Fruit fly (Drosophila melanogaster) whole organism, embryonic: Measurements from ENCODE around the gene bark.
A peak's percentile ranks its signal among the peaks of the same experiment; 100 is the strongest.

Source experiments
- Atf-2 ChIP-seq: fragments of 200-800 bp; sonication (Bioruptor generic); optimal IDR thresholded peaks from 2 replicates; lab custom pipeline; 2016; ENCODE audit warnings: missing biosample characterization, missing genetic modification characterization
- Awh ChIP-seq: fragments of 200-800 bp; sonication (Bioruptor generic); IDR thresholded peaks from 2 replicates; pipeline ENCODE4, ENCODE4 v1.3.6; 2022; ENCODE audit warnings: missing biosample characterization, missing genetic modification characterization
- CG1024 ChIP-seq: fragments of 200-800 bp; sonication (Bioruptor generic); IDR thresholded peaks from 2 replicates; pipeline ENCODE4 v1.3.6; 2022; ENCODE audit warnings: missing biosample characterization, missing genetic modification characterization
- CG10979 ChIP-seq: fragments of 200-800 bp; sonication (Bioruptor generic); optimal IDR thresholded peaks from 2 replicates; lab custom pipeline; 2018; ENCODE audit warnings: missing biosample characterization, mild to moderate bottlenecking, missing genetic modification characterization, moderate library complexity
- CG12299 ChIP-seq: fragments of 200-800 bp; sonication (Bioruptor generic); optimal IDR thresholded peaks from 2 replicates; lab custom pipeline; 2018; ENCODE audit warnings: missing biosample characterization, mild to moderate bottlenecking, missing genetic modification characterization
- CG12659 ChIP-seq: fragments of 200-800 bp; sonication (Bioruptor generic); optimal IDR thresholded peaks from 3 replicates; lab custom pipeline; 2017; ENCODE audit warnings: mild to moderate bottlenecking, missing biosample characterization, missing genetic modification reagents, missing genetic modification characterization
- CG14710 ChIP-seq: fragments of 200-800 bp; sonication (Bioruptor generic); optimal IDR thresholded peaks from 3 replicates; lab custom pipeline; 2019; ENCODE audit warnings: missing biosample characterization, mild to moderate bottlenecking, missing genetic modification characterization, moderate library complexity
- CG1529 ChIP-seq: fragments of 200-800 bp; sonication (Bioruptor generic); optimal IDR thresholded peaks from 3 replicates; lab custom pipeline; 2018; ENCODE audit warnings: missing biosample characterization, missing genetic modification characterization
- CG15514 ChIP-seq: fragments of 200-800 bp; sonication (Bioruptor generic); optimal IDR thresholded peaks from 3 replicates; lab custom pipeline; 2017; ENCODE audit warnings: missing biosample characterization, missing genetic modification characterization, mild to moderate bottlenecking, moderate library complexity, missing genetic modification reagents
- CG15601 ChIP-seq: fragments of 200-800 bp; sonication (Bioruptor generic); optimal IDR thresholded peaks from 3 replicates; lab custom pipeline; 2019; ENCODE audit warnings: missing biosample characterization, mild to moderate bottlenecking, missing genetic modification characterization, moderate library complexity
- CG1602 ChIP-seq: fragments of 200-800 bp; sonication (Bioruptor generic); optimal IDR thresholded peaks from 3 replicates; lab custom pipeline; 2016; ENCODE audit warnings: missing biosample characterization, missing genetic modification characterization
- CG1603 ChIP-seq: fragments of 200-800 bp; sonication (Bioruptor generic); optimal IDR thresholded peaks from 2 replicates; lab custom pipeline; 2019; ENCODE audit warnings: missing biosample characterization, mild to moderate bottlenecking, missing genetic modification characterization, moderate library complexity
- CG16863 ChIP-seq: fragments of 200-800 bp; sonication (Bioruptor generic); optimal IDR thresholded peaks from 3 replicates; lab custom pipeline; 2016; ENCODE audit warnings: missing biosample characterization, missing genetic modification characterization
- CG17361 ChIP-seq: fragments of 200-800 bp; sonication (Bioruptor generic); IDR thresholded peaks from 3 replicates; pipeline ENCODE4 v1.3.6; 2022; ENCODE audit warnings: missing biosample characterization, missing genetic modification characterization
- CG17385 ChIP-seq: fragments of 200-800 bp; sonication (Bioruptor generic); optimal IDR thresholded peaks from 3 replicates; lab custom pipeline; 2018; ENCODE audit warnings: missing biosample characterization, mild to moderate bottlenecking, missing genetic modification characterization
- CG31441 ChIP-seq: fragments of 200-800 bp; sonication (Bioruptor generic); IDR thresholded peaks from 2 replicates; pipeline ENCODE4 v1.3.6; 2022; ENCODE audit warnings: missing biosample characterization, missing genetic modification characterization
- CG33557 ChIP-seq: fragments of 200-800 bp; sonication (Bioruptor generic); optimal IDR thresholded peaks from 2 replicates; lab custom pipeline; 2019; ENCODE audit warnings: missing biosample characterization, mild to moderate bottlenecking, missing genetic modification characterization, moderate library complexity
- CG3995 ChIP-seq: fragments of 200-800 bp; sonication (Bioruptor generic); optimal IDR thresholded peaks from 3 replicates; lab custom pipeline; 2016; ENCODE audit warnings: missing biosample characterization, missing genetic modification characterization
- CG6254 ChIP-seq: fragments of 200-800 bp; sonication (Bioruptor generic); optimal IDR thresholded peaks from 3 replicates; lab custom pipeline; 2017; ENCODE audit warnings: mild to moderate bottlenecking, missing biosample characterization, missing genetic modification reagents, missing genetic modification characterization
- CG8388 ChIP-seq: fragments of 200-800 bp; sonication (Bioruptor generic); optimal IDR thresholded peaks from 2 replicates; lab custom pipeline; 2019; ENCODE audit warnings: missing biosample characterization, mild to moderate bottlenecking, missing genetic modification characterization, moderate library complexity
- CG8765 ChIP-seq: fragments of 200-800 bp; sonication (Bioruptor generic); IDR thresholded peaks from 2 replicates; pipeline ENCODE4 v1.3.6; 2022; ENCODE audit warnings: missing biosample characterization, missing genetic modification characterization
- CG9817 ChIP-seq: fragments of 200-800 bp; sonication (Bioruptor generic); optimal IDR thresholded peaks from 2 replicates; lab custom pipeline; 2018; ENCODE audit warnings: missing biosample characterization, mild to moderate bottlenecking, missing genetic modification characterization, moderate library complexity
- Dp ChIP-seq: fragments of 200-800 bp; sonication (Bioruptor generic); optimal IDR thresholded peaks from 2 replicates; lab custom pipeline; 2018; ENCODE audit warnings: missing biosample characterization, mild to moderate bottlenecking, missing genetic modification characterization, moderate library complexity
- HLH54F ChIP-seq: fragments of 200-800 bp; sonication (Bioruptor generic); optimal IDR thresholded peaks from 3 replicates; lab custom pipeline; 2016; ENCODE audit warnings: missing biosample characterization, missing genetic modification characterization
- Mes4 ChIP-seq: fragments of 200-800 bp; sonication (Bioruptor generic); optimal IDR thresholded peaks from 2 replicates; lab custom pipeline; 2016; ENCODE audit warnings: missing biosample characterization, missing genetic modification characterization
- NC2β ChIP-seq: fragments of 200-800 bp; sonication (Bioruptor generic); optimal IDR thresholded peaks from 2 replicates; lab custom pipeline; 2016; ENCODE audit warnings: missing biosample characterization, missing genetic modification characterization
- Oli ChIP-seq: fragments of 200-800 bp; sonication (Bioruptor generic); optimal IDR thresholded peaks from 2 replicates; lab custom pipeline; 2018; ENCODE audit warnings: missing biosample characterization, mild to moderate bottlenecking, missing genetic modification characterization, moderate library complexity
- Ravus ChIP-seq: fragments of 200-800 bp; sonication (Bioruptor generic); IDR thresholded peaks from 2 replicates; pipeline ENCODE4 v1.3.6; 2022; ENCODE audit warnings: missing biosample characterization, missing genetic modification characterization
- Rx ChIP-seq: fragments of 200-800 bp; sonication (Bioruptor generic); IDR thresholded peaks from 2 replicates; pipeline ENCODE4 v1.3.6; 2022; ENCODE audit warnings: missing biosample characterization, missing genetic modification characterization
- Sox102F ChIP-seq: fragments of 200-800 bp; sonication (Bioruptor generic); optimal IDR thresholded peaks from 2 replicates; lab custom pipeline; 2018; ENCODE audit warnings: missing biosample characterization, mild to moderate bottlenecking, missing genetic modification characterization, moderate library complexity
- Spps ChIP-seq: fragments of 200-800 bp; sonication (Bioruptor generic); optimal IDR thresholded peaks from 2 replicates; lab custom pipeline; 2018; ENCODE audit warnings: missing biosample characterization, mild to moderate bottlenecking, missing genetic modification characterization
- Stat92E ChIP-seq, 3 experiments: fragments of >200 bp in 2 of 3; fragments of 200-800 bp in 1 of 3; sonication (Bioruptor generic) in 1 of 3; optimal IDR thresholded peaks; 2 replicates each; lab custom pipeline; 2017 to 2019; ENCODE audit warnings: missing biosample characterization in 3 of 3, missing genetic modification characterization in 3 of 3, mild to moderate bottlenecking in 1 of 3, moderate library complexity in 1 of 3
- ac ChIP-seq: fragments of 200-800 bp; sonication (Bioruptor generic); optimal IDR thresholded peaks from 3 replicates; lab custom pipeline; 2017; ENCODE audit warnings: missing biosample characterization, mild to moderate bottlenecking, missing genetic modification characterization
- cg ChIP-seq: fragments of 200-800 bp; sonication (Bioruptor generic); optimal IDR thresholded peaks from 3 replicates; lab custom pipeline; 2019; ENCODE audit warnings: missing biosample characterization, mild to moderate bottlenecking, missing genetic modification characterization, moderate library complexity
- chif ChIP-seq, 2 experiments: fragments of 200-800 bp; sonication (Bioruptor generic); optimal IDR thresholded peaks; 3 replicates each; lab custom pipeline; 2016; ENCODE audit warnings: missing biosample characterization in 2 of 2, missing genetic modification characterization in 2 of 2
- chm ChIP-seq: fragments of 200-800 bp; sonication (Bioruptor generic); IDR thresholded peaks from 2 replicates; pipeline ENCODE4 v1.3.6; 2022; ENCODE audit warnings: missing biosample characterization, missing genetic modification characterization
- croc ChIP-seq: fragments of 200-800 bp; sonication (Bioruptor generic); conservative IDR thresholded peaks from 3 replicates; pipeline ENCODE4 v1.3.6; 2022; ENCODE audit warnings: missing biosample characterization, missing genetic modification characterization
- dpn ChIP-seq, 2 experiments: fragments of 200-800 bp; sonication (Bioruptor generic); optimal IDR thresholded peaks; 3 replicates each; lab custom pipeline; 2016; ENCODE audit warnings: missing biosample characterization in 2 of 2, missing genetic modification characterization in 2 of 2
- eve ChIP-seq, 2 experiments: fragments of >200 bp; optimal IDR thresholded peaks; 2 replicates each; lab custom pipeline; 2017; ENCODE audit warnings: missing biosample characterization in 2 of 2, missing genetic modification characterization in 2 of 2
- gce ChIP-seq: fragments of 200-800 bp; sonication (Bioruptor generic); IDR thresholded peaks from 3 replicates; pipeline ENCODE4 v1.3.6; 2022; ENCODE audit warnings: missing biosample characterization, missing genetic modification characterization
- lilli ChIP-seq: fragments of 200-800 bp; sonication (Bioruptor generic); optimal IDR thresholded peaks from 3 replicates; lab custom pipeline; 2016; ENCODE audit warnings: missing biosample characterization, missing genetic modification characterization
- maf-S ChIP-seq: fragments of 200-800 bp; sonication (Bioruptor generic); optimal IDR thresholded peaks from 2 replicates; lab custom pipeline; 2016; ENCODE audit warnings: missing biosample characterization, missing genetic modification characterization
- oc ChIP-seq: fragments of 200-800 bp; sonication (Bioruptor generic); optimal IDR thresholded peaks from 2 replicates; lab custom pipeline; 2018; ENCODE audit warnings: missing biosample characterization, mild to moderate bottlenecking, missing genetic modification characterization, moderate library complexity
- run ChIP-seq: fragments of 200-800 bp; sonication (Bioruptor generic); optimal IDR thresholded peaks from 3 replicates; lab custom pipeline; 2018; ENCODE audit warnings: missing biosample characterization, mild to moderate bottlenecking, missing genetic modification characterization
- sisA ChIP-seq: fragments of 200-800 bp; sonication (Bioruptor generic); IDR thresholded peaks from 2 replicates; pipeline ENCODE4 v1.3.6; 2022; ENCODE audit warnings: missing biosample characterization, missing genetic modification characterization
- sob ChIP-seq: fragments of 200-800 bp; sonication (Bioruptor generic); IDR thresholded peaks from 2 replicates; pipeline ENCODE4 v1.3.6; 2022; ENCODE audit warnings: missing biosample characterization, missing genetic modification characterization
- sr ChIP-seq: fragments of 200-800 bp; sonication (Bioruptor generic); IDR thresholded peaks from 3 replicates; pipeline ENCODE4 v1.3.6; 2022; ENCODE audit warnings: missing biosample characterization, missing genetic modification characterization
- toy ChIP-seq: fragments of 200-800 bp; sonication (Bioruptor generic); IDR thresholded peaks from 2 replicates; pipeline ENCODE4 v1.3.6; 2022; ENCODE audit warnings: missing biosample characterization, missing genetic modification characterization
- trem ChIP-seq: fragments of 200-800 bp; optimal IDR thresholded peaks from 3 replicates; lab custom pipeline; 2019; ENCODE audit warnings: missing biosample characterization, mild to moderate bottlenecking, missing genetic modification characterization, moderate library complexity
- zen ChIP-seq: fragments of 200-800 bp; sonication (Bioruptor generic); optimal IDR thresholded peaks from 3 replicates; lab custom pipeline; 2018; ENCODE audit warnings: missing biosample characterization, mild to moderate bottlenecking, missing genetic modification characterization, moderate library complexity

bark gene

dm6 chr2L:3852120-3852519, 65.2 kb downstream of the bark start (continued):
- TF ChIP-seq CG12299 (no peak), CG1602 (GFP tag; lab: Kevin White, UChicago) (peak; percentile 30), sob (GFP tag; lab: Robert Waterston, UW) (no peak), trem (tag; lab: Kevin White, UChicago) (peak; percentile 39), CG15601 (tag; lab: Kevin White, UChicago) (peak; percentile 66), Rx (GFP tag; lab: Robert Waterston, UW) (0 out of 2 replicates have a peak, but pooled peaks have one; percentile 22), eve (GFP tag; optimal IDR thresholded peaks at IDR 0.05; lab: Kevin White, UChicago) (peak in 1 of 2 experiments; percentile 40), sisA (peak; percentile 53), CG8765 (GFP tag; lab: Robert Waterston, UW) (peak; percentile 50; the same call in 1 of the 2 replicates), Oli (tag; lab: Kevin White, UChicago) (peak; percentile 42), lilli (peak; percentile 8), sr (GFP tag; lab: Robert Waterston, UW) (no peak), CG31441 (GFP tag; lab: Robert Waterston, UW) (peak; percentile 53; the same call in 1 of the 2 replicates), NC2β (GFP tag; lab: Kevin White, UChicago) (peak; percentile 25), CG17361 (GFP tag; lab: Robert Waterston, UW) (0 out of 3 replicates have a peak, but pooled peaks have one; percentile 45), CG8388 (GFP tag; lab: Kevin White, UChicago) (peak; percentile 52), HLH54F (GFP tag; lab: Kevin White, UChicago) (no peak), CG15514 (GFP tag; lab: Kevin White, UChicago) (no peak), CG1529 (GFP tag; lab: Kevin White, UChicago) (peak; percentile 20), CG33557 (GFP tag; lab: Kevin White, UChicago) (peak; percentile 74), toy (GFP tag; lab: Robert Waterston, UW) (no peak), Awh (GFP tag; lab: Robert Waterston, UW) (0 out of 2 replicates have a peak, but pooled peaks have one; percentile 13), zen (peak; percentile 62), Stat92E (GFP tag; optimal IDR thresholded peaks at IDR 0.05; lab: Kevin White, UChicago) (peak in 1 of 3 experiments; percentile 0), croc (peak; percentile 48), gce (GFP tag; lab: Robert Waterston, UW) (peak; percentile 50; the same call in 1 of the 3 replicates), CG3995 (no peak), Sox102F (GFP tag; lab: Kevin White, UChicago) (peak; percentile 12), dpn (GFP tag; optimal IDR thresholded peaks at IDR 0.05; lab: Kevin White, UChicago) (peak; percentile 7 to 19), Dp (GFP tag; lab: Kevin White, UChicago) (no peak), Spps (tag; lab: Kevin White, UChicago) (peak; percentile 47), oc (no peak), ac (GFP tag; lab: Kevin White, UChicago) (peak; percentile 38), CG9817 (tag; lab: Kevin White, UChicago) (peak; percentile 0), CG1603 (tag; lab: Kevin White, UChicago) (peak; percentile 84), CG10979 (tag; lab: Kevin White, UChicago) (peak; percentile 79), CG1024 (GFP tag; lab: Robert Waterston, UW) (0 out of 2 replicates have a peak, but pooled peaks have one; percentile 13), maf-S (GFP tag; lab: Kevin White, UChicago) (no peak), CG17385 (peak; percentile 27), CG12659 (no peak), Atf-2 (GFP tag; lab: Kevin White, UChicago) (peak; percentile 14), CG6254 (GFP tag; lab: Kevin White, UChicago) (peak; percentile 38), run (tag; lab: Kevin White, UChicago) (no peak), chif (GFP tag; optimal IDR thresholded peaks at IDR 0.05; lab: Kevin White, UChicago) (peak; percentile 45 to 67), Ravus (GFP tag; lab: Robert Waterston, UW) (no peak), CG14710 (tag; lab: Kevin White, UChicago) (peak; percentile 63), chm (GFP tag; lab: Robert Waterston, UW) (peak; percentile 66; the same call in 1 of the 2 replicates), cg (GFP tag; lab: Kevin White, UChicago) (no peak), CG16863 (GFP tag; lab: Kevin White, UChicago) (peak; percentile 38), Mes4 (GFP tag; lab: Kevin White, UChicago) (peak; percentile 23)
